Worm (Caenorhabditis elegans): Measurements from ENCODE around the gene btf-1.

The btf-1 gene

DNA sequence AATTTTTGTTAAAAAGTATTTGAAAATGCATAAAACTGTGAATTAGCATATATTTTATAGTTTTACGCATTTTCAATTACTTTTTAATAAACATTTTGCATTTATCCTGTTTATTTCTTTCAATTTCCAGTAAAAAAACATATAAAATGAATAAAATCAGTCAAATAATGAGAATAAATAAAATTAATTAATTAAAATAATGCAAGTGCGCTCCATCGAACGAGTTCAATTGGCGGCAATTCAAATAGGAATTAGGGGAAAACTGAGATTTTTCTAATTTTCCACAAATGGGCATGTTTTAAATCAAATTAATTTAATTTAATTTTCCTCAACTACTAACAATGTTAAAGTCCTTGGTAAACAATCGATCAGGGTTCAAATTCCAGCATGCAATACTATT lies 43.9 kb upstream of the btf-1 start:
- TF ChIP-seq ceh-16 (tag; optimal IDR thresholded peaks at IDR 0.05) (no peak), lin-15B (tag; optimal IDR thresholded peaks at IDR 0.05) (no peak), snpc-4 (tag; optimal IDR thresholded peaks at IDR 0.05) (no peak), nhr-77 (tag; optimal IDR thresholded peaks at IDR 0.05) (no peak), lin-39 (tag; optimal IDR thresholded peaks at IDR 0.05) (no peak), tbx-2 (tag; optimal IDR thresholded peaks at IDR 0.05) (no peak), ceh-9 (tag; optimal IDR thresholded peaks at IDR 0.05) (no peak), daf-12 (tag; optimal IDR thresholded peaks at IDR 0.05) (no peak), unc-62 (GFP tag; optimal IDR thresholded peaks at IDR 0.05) (no peak), sea-2 (GFP tag; optimal IDR thresholded peaks at IDR 0.05) (no peak), nhr-67 (tag; optimal IDR thresholded peaks at IDR 0.05) (no peak)

DNA sequence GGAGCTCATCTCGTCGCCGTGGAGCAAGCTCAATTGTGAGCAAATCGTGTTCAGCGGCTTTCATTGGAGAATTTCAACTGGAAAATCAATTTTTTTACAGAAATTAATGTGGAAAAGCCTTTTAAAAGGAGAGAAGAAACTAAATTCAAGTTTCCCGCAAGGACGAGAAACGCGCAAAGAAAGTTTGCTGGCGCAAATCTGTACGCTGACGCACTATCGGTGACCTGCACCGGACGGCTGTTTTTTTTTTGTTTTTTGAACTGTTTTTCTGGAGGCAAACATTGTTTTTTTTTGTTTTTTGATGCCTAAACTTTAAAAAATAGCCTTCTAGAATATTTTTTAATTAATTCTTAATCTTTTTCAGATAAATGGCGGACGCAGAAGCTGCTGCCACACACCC lies 43.0 kb upstream of the btf-1 start, which contains the start of the genes hpr-17 and F32A11.1:
hpr-17 (minus strand) TSS at position 77 of the 400 bp plus-strand sequence.
F32A11.1 (plus strand) TSS at position 359 of the 400 bp plus-strand sequence.
- TF ChIP-seq lin-15B (tag; optimal IDR thresholded peaks at IDR 0.05) = peak; percentile 94
- peak; percentile 13 for TF ChIP-seq jun-1 (tag; optimal IDR thresholded peaks at IDR 0.05)
- TF ChIP-seq snpc-4 (tag; optimal IDR thresholded peaks at IDR 0.05) = peak; percentile 87
- no peak for TF ChIP-seq fkh-2 (tag; optimal IDR thresholded peaks at IDR 0.05)
- TF ChIP-seq aly-2 (tag; optimal IDR thresholded peaks at IDR 0.05) = no peak
- TF ChIP-seq nhr-25 (tag; optimal IDR thresholded peaks at IDR 0.05) = peak; percentile 67
- no peak for TF ChIP-seq sea-2 (GFP tag; optimal IDR thresholded peaks at IDR 0.05)
- TF ChIP-seq nhr-11 (tag; optimal IDR thresholded peaks at IDR 0.05) = no peak
- no peak for TF ChIP-seq ama-1 (optimal IDR thresholded peaks at IDR 0.05)
- no peak for TF ChIP-seq ztf-11 (tag; optimal IDR thresholded peaks at IDR 0.05)
- TF ChIP-seq nhr-28 (tag; optimal IDR thresholded peaks at IDR 0.05) = no peak
- no peak for TF ChIP-seq zag-1 (tag; optimal IDR thresholded peaks at IDR 0.05)
- TF ChIP-seq nhr-23 (tag; optimal IDR thresholded peaks at IDR 0.05) = peak; percentile 87
- TF ChIP-seq pha-4 (tag; optimal IDR thresholded peaks at IDR 0.05) = peak; percentile 92
- no peak for TF ChIP-seq egl-27 (tag; optimal IDR thresholded peaks at IDR 0.05)
- no peak for TF ChIP-seq fos-1 (tag; optimal IDR thresholded peaks at IDR 0.05)
- peak; percentile 67 for TF ChIP-seq lsy-12 (tag; optimal IDR thresholded peaks at IDR 0.05)
- TF ChIP-seq unc-62 (GFP tag; optimal IDR thresholded peaks at IDR 0.05) = no peak
- TF ChIP-seq unc-39 (tag; optimal IDR thresholded peaks at IDR 0.05) = no peak
- TF ChIP-seq ztf-4 (tag; optimal IDR thresholded peaks at IDR 0.05) = no peak
- TF ChIP-seq ceh-16 (tag; optimal IDR thresholded peaks at IDR 0.05) = no peak
- peak; percentile 14 for TF ChIP-seq egl-5 (tag; optimal IDR thresholded peaks at IDR 0.05)
- peak; percentile 64 for TF ChIP-seq R02D3.7 (tag; optimal IDR thresholded peaks at IDR 0.05)
- TF ChIP-seq nhr-237 (tag; optimal IDR thresholded peaks at IDR 0.05) = no peak
- TF ChIP-seq mdl-1 (tag; optimal IDR thresholded peaks at IDR 0.05) = no peak
- peak; percentile 80 for TF ChIP-seq nhr-43 (tag; optimal IDR thresholded peaks at IDR 0.05; ENCODE audit: poor library complexity, severe bottlenecking)
- peak; percentile 31 for TF ChIP-seq hmg-11 (tag; optimal IDR thresholded peaks at IDR 0.05)
- peak; percentile 45 for TF ChIP-seq fkh-10 (GFP tag; optimal IDR thresholded peaks at IDR 0.05)
- no peak for TF ChIP-seq nhr-67 (tag; optimal IDR thresholded peaks at IDR 0.05)
- TF ChIP-seq pqm-1 (tag; optimal IDR thresholded peaks at IDR 0.05) = peak; percentile 53
- no peak for TF ChIP-seq nhr-76 (tag; optimal IDR thresholded peaks at IDR 0.05)
- no peak for TF ChIP-seq mml-1 (tag; optimal IDR thresholded peaks at IDR 0.05)
- TF ChIP-seq elt-3 (tag; optimal IDR thresholded peaks at IDR 0.05) = no peak
- TF ChIP-seq nhr-77 (tag; optimal IDR thresholded peaks at IDR 0.05) = no peak
- TF ChIP-seq tbx-2 (tag; optimal IDR thresholded peaks at IDR 0.05) = peak; percentile 51
- TF ChIP-seq ZK546.5 (tag; optimal IDR thresholded peaks at IDR 0.05) = no peak
- TF ChIP-seq skn-1 (tag; optimal IDR thresholded peaks at IDR 0.05) = peak; percentile 64
- TF ChIP-seq nhr-12 (tag; optimal IDR thresholded peaks at IDR 0.05) = no peak
- no peak for TF ChIP-seq ceh-9 (tag; optimal IDR thresholded peaks at IDR 0.05)
- peak; percentile 31 for TF ChIP-seq ceh-82 (tag; optimal IDR thresholded peaks at IDR 0.05)
- TF ChIP-seq ceh-28 (tag; optimal IDR thresholded peaks at IDR 0.05) = peak; percentile 39
- TF ChIP-seq elt-1 (tag; optimal IDR thresholded peaks at IDR 0.05) = no peak
- TF ChIP-seq lin-39 (tag; optimal IDR thresholded peaks at IDR 0.05) = peak; percentile 67
- TF ChIP-seq nfya-1 (tag; optimal IDR thresholded peaks at IDR 0.05; ENCODE audit: insufficient read depth) = peak; percentile 87
- TF ChIP-seq eor-1 (tag; optimal IDR thresholded peaks at IDR 0.05) = no peak
- peak; percentile 49 for TF ChIP-seq elt-2 (tag; optimal IDR thresholded peaks at IDR 0.05)
- no peak for TF ChIP-seq daf-12 (tag; optimal IDR thresholded peaks at IDR 0.05)

All from whole organism, L3 larva.